Worm (Caenorhabditis elegans) whole organism, L4/young adult: ENCODE measurements around the gene suca-1.

Experiments used
- W03F9.2 ChIP-seq: fragments of 150-350 bp; optimal IDR thresholded peaks from 2 replicates; lab custom pipeline; 2014; ENCODE audit warnings: missing biosample characterization, missing genetic modification characterization
- dao-5 ChIP-seq: sonication (generic microtip); optimal IDR thresholded peaks from 2 replicates; lab custom pipeline; 2016; ENCODE audit warnings: missing genotype, missing genetic modification characterization, moderate library complexity, missing compliant biosample characterization
- him-1 ChIP-seq: sonication (generic microtip); optimal IDR thresholded peaks from 2 replicates; lab custom pipeline; 2016; ENCODE audit warnings: missing genotype, missing genetic modification reagents, missing genetic modification characterization, missing compliant biosample characterization

ce11 chrX:10948852-10949251 lies 48.9 kb upstream of the suca-1 start, which contains the start of gene T21B6.3:
- TF ChIP-seq dao-5 (tag; lab: Kevin White, UChicago) = no peak
- no peak for TF ChIP-seq W03F9.2 (tag; lab: Kevin White, UChicago)
- no peak for TF ChIP-seq him-1 (tag; lab: Kevin White, UChicago)
